Worm (Caenorhabditis elegans) whole organism, mixed stage, embryonic: ENCODE measurements around the gene Y116A8A.2.

Experiments
- ceh-83 ChIP-seq: fragments of 200-800 bp; sonication (Bioruptor generic); optimal IDR thresholded peaks from 2 replicates; lab custom pipeline; 2018; ENCODE audit warnings: mild to moderate bottlenecking, missing genetic modification characterization, missing compliant biosample characterization
- cnd-1 ChIP-seq: fragments of 200-800 bp; sonication (Bioruptor generic); optimal IDR thresholded peaks from 2 replicates; lab custom pipeline; 2018; ENCODE audit warnings: mild to moderate bottlenecking, missing genetic modification characterization, missing compliant biosample characterization
- elt-1 ChIP-seq: sonication (generic microtip); optimal IDR thresholded peaks from 2 replicates; lab custom pipeline; 2017; ENCODE audit warnings: missing genetic modification characterization, mild to moderate bottlenecking, missing compliant biosample characterization, antibody characterized with exemption, moderate library complexity, borderline replicate concordance; ENCODE audit not compliant: insufficient read depth
- lin-32 ChIP-seq: fragments of 200-800 bp; sonication (Bioruptor generic); optimal IDR thresholded peaks from 2 replicates; lab custom pipeline; 2018; ENCODE audit warnings: mild to moderate bottlenecking, missing genetic modification characterization, missing compliant biosample characterization
- mab-5 ChIP-seq: fragments of 150-350 bp; optimal IDR thresholded peaks from 2 replicates; lab custom pipeline; 2014; ENCODE audit warnings: missing biosample characterization, missing genetic modification characterization
- nhr-76 ChIP-seq: sonication (generic microtip); optimal IDR thresholded peaks from 2 replicates; lab custom pipeline; 2017; ENCODE audit warnings: missing biosample characterization, missing genetic modification characterization
- pha-4 ChIP-seq: fragments of 150-350 bp; optimal IDR thresholded peaks from 2 replicates; lab custom pipeline; 2018; ENCODE audit warnings: missing biosample characterization, missing genetic modification reagents, missing genetic modification characterization
- snpc-4 ChIP-seq: fragments of 150-350 bp; optimal IDR thresholded peaks from 2 replicates; lab custom pipeline; 2014; ENCODE audit warnings: missing biosample characterization, missing genetic modification characterization
- unc-39 ChIP-seq: fragments of 150-350 bp; optimal IDR thresholded peaks from 2 replicates; lab custom pipeline; 2014; ENCODE audit warnings: missing biosample characterization, missing genetic modification characterization
- unc-62 ChIP-seq: fragments of 150-350 bp; optimal IDR thresholded peaks from 2 replicates; lab custom pipeline; 2014; ENCODE audit warnings: missing biosample characterization, missing genetic modification reagents, missing genetic modification characterization
- ztf-11 ChIP-seq: fragments of 150-350 bp; optimal IDR thresholded peaks from 2 replicates; lab custom pipeline; 2014; ENCODE audit warnings: missing biosample characterization, missing genetic modification characterization

DNA sequence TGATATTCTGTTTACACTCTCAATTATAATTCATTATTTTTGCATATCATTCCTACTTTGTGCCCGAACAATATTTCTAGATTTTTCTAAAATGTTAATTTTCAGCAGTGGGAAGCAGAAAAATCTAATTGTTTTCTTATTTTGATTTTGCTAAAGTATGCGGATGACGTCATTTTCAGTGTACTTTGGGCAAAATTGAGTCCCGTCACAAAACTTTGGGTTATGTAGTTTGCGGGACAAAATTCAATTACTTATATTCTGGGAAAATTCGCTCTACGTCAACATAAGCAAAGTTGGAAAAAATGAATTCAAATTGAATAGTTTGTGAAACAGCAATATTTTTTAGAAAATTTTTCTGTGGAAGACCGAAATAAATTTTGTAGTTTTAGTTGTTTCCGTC lies 1.6 kb downstream of the Y116A8A.2 start:
- TF ChIP-seq unc-62 (GFP tag; lab: Kevin White, UChicago), result no peak
- TF ChIP-seq nhr-76 (tag; lab: Kevin White, UChicago), result no peak
- no peak for TF ChIP-seq lin-32 (GFP tag; lab: Kevin White, UChicago)
- TF ChIP-seq ceh-83 (GFP tag; lab: Kevin White, UChicago), result no peak
- no peak for TF ChIP-seq mab-5 (tag; lab: Kevin White, UChicago)
- TF ChIP-seq pha-4 (tag; lab: Kevin White, UChicago), result no peak
- no peak for TF ChIP-seq snpc-4 (tag; lab: Kevin White, UChicago)
- TF ChIP-seq cnd-1 (tag; lab: Kevin White, UChicago), result no peak
- no peak for TF ChIP-seq ztf-11 (tag; lab: Kevin White, UChicago)
- no peak for TF ChIP-seq unc-39 (tag; lab: Kevin White, UChicago)
- TF ChIP-seq elt-1 (tag; lab: Kevin White, UChicago), result no peak
